Worm (Caenorhabditis elegans): ENCODE results near the gene snr-5.

Gene snr-5

DNA sequence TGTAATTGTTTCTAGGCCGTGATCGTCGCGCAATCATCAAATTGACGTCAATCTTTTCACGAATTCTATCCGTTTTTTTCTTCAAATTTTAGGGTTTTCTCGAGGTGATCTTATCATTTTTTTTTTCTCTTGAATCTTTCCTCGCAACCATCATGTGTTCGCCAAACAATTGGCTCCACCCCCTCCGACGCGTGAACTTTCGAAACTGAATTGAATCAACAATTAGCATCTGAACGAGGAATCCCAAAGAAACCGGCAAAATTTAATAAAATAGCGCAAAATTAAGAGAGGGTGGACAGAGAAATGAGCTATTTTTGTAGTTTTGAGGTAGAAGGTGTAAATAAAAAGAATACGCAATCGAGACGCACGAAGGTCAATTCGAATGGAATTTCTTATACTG lies 10.9 kb downstream of the snr-5 start (continued):
- no peak for TF ChIP-seq ces-1 (GFP tag; optimal IDR thresholded peaks at IDR 0.05)
- peak; percentile 14 for TF ChIP-seq vab-15 (tag; optimal IDR thresholded peaks at IDR 0.05)
- TF ChIP-seq F16B12.6 (tag; optimal IDR thresholded peaks at IDR 0.05): no peak
- no peak for TF ChIP-seq hlh-4 (tag; optimal IDR thresholded peaks at IDR 0.05)
- TF ChIP-seq lin-35 (GFP tag; optimal IDR thresholded peaks at IDR 0.05): no peak
- TF ChIP-seq tlp-1 (tag; optimal IDR thresholded peaks at IDR 0.05): no peak
- TF ChIP-seq ceh-88 (GFP tag; IDR thresholded peaks at IDR 0.05): no peak
- no peak for TF ChIP-seq dpl-1 (GFP tag; optimal IDR thresholded peaks at IDR 0.05)
- TF ChIP-seq efl-1 (optimal IDR thresholded peaks at IDR 0.05): no peak
- TF ChIP-seq efl-1 (GFP tag; optimal IDR thresholded peaks at IDR 0.05 in 1 of 2): no peak
- TF ChIP-seq nhr-12 (tag; optimal IDR thresholded peaks at IDR 0.05): no peak
- no peak for TF ChIP-seq skn-1 (tag; optimal IDR thresholded peaks at IDR 0.05)
- peak; percentile 64 for TF ChIP-seq lin-14 (GFP tag; optimal IDR thresholded peaks at IDR 0.05)
- TF ChIP-seq efl-3 (GFP tag; optimal IDR thresholded peaks at IDR 0.05): no peak
- TF ChIP-seq unc-30 (tag; optimal IDR thresholded peaks at IDR 0.05): no peak
- no peak for TF ChIP-seq ceh-82 (tag; optimal IDR thresholded peaks at IDR 0.05)
- no peak for TF ChIP-seq zip-4 (GFP tag; optimal IDR thresholded peaks at IDR 0.05)
- peak; percentile 8 for TF ChIP-seq snu-23 (GFP tag; optimal IDR thresholded peaks at IDR 0.05)
- TF ChIP-seq nhr-77 (tag; optimal IDR thresholded peaks at IDR 0.05): no peak
- no peak for TF ChIP-seq fkh-10 (GFP tag; optimal IDR thresholded peaks at IDR 0.05)

DNA sequence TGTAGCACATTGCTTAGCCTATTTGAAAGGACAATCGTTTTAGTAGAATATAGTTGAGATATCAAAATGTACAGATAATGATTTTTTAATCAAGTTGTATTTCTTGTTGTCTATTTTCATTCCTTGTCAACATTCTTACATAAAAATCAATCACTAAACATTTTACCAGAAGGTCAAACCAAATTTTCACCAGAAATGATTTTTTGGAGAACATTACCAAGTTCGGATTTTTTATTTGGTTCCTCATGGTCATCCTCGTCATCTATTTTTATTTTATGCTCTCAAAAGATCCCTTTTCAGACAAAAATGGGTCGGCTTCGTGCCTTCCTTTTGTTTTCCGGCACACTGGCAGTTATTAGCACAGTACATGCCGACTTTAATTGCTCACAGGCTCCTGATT lies 11.6 kb downstream of the snr-5 start, which contains the start of gene tyr-1:
Gene tyr-1 (plus strand): TSS at position 301 of the 400 bp plus-strand sequence.
- TF ChIP-seq efl-1 (optimal IDR thresholded peaks at IDR 0.05) (no peak), efl-1 (GFP tag; optimal IDR thresholded peaks at IDR 0.05 in 1 of 2) (peak in 1 of 2 experiments; percentile 17), lir-3 (tag; optimal IDR thresholded peaks at IDR 0.05; ENCODE audit: poor library complexity) (no peak)

DNA sequence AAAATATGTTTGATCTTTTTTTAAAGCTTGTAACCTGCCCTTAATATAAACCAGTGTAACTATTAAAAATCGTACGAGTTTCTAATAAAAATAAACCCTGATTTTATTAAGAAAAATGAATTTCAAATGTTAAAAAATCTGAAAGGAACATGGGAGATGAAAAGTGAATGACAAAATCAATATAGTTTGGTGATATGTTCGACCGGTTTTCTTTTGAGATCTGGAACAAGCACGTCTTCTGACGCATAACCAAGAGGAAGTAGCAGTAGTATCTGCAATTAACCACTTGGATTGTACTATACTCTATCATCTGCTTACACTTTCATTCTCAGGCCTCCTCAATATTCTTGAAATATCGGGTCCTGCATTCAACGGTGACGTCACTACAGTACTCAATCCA lies 15.2 kb downstream of the snr-5 start:
- TF ChIP-seq ama-1 (optimal IDR thresholded peaks at IDR 0.05) (no peak), lin-35 (GFP tag; optimal IDR thresholded peaks at IDR 0.05) (no peak), mab-9 (GFP tag; IDR thresholded peaks at IDR 0.05) (no peak), vab-15 (tag; optimal IDR thresholded peaks at IDR 0.05) (no peak), ceh-88 (GFP tag; IDR thresholded peaks at IDR 0.05) (no peak)

DNA sequence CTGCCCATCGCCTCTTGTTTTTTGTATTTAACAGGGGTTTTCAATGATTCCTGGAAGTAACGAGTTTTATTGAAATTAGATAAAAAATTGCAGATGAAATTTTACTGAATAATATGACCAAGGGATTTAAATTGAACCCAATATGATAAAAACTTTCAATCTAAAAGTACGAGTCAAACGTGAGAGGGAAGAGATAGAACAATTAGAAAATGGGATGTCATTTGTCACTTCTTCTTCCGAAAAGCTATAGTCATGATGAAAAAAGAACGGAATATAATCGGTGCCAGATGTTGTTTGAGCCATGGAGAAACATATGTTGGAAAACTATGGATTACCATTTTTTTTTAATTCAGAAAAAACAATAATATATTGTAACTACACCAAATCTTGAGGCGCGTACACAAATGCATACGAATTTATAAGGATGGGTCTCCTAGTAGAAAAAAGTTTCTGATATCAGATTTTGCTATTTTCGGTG lies 17.0 kb downstream of the snr-5 start, which contains the start of gene sup-18:
Gene sup-18 (minus strand): TSS at position 51 of the 478 bp plus-strand sequence.
- TF ChIP-seq nhr-12 (tag; optimal IDR thresholded peaks at IDR 0.05) (no peak), ceh-63 (GFP tag; optimal IDR thresholded peaks at IDR 0.05) (no peak), snpc-4 (tag; optimal IDR thresholded peaks at IDR 0.05) (no peak), dsc-1 (tag; optimal IDR thresholded peaks at IDR 0.05) (peak; percentile 87), lin-13 (GFP tag; optimal IDR thresholded peaks at IDR 0.05) (no peak), fkh-4 (tag; optimal IDR thresholded peaks at IDR 0.05; ENCODE audit: borderline replicate concordance) (peak; percentile 59), tlp-1 (tag; optimal IDR thresholded peaks at IDR 0.05) (no peak), nhr-19 (GFP tag; conservative IDR thresholded peaks at IDR 0.05) (no peak), aly-2 (tag; optimal IDR thresholded peaks at IDR 0.05) (no peak), fos-1 (tag; optimal IDR thresholded peaks at IDR 0.05) (no peak), lin-35 (GFP tag; optimal IDR thresholded peaks at IDR 0.05) (no peak)

DNA sequence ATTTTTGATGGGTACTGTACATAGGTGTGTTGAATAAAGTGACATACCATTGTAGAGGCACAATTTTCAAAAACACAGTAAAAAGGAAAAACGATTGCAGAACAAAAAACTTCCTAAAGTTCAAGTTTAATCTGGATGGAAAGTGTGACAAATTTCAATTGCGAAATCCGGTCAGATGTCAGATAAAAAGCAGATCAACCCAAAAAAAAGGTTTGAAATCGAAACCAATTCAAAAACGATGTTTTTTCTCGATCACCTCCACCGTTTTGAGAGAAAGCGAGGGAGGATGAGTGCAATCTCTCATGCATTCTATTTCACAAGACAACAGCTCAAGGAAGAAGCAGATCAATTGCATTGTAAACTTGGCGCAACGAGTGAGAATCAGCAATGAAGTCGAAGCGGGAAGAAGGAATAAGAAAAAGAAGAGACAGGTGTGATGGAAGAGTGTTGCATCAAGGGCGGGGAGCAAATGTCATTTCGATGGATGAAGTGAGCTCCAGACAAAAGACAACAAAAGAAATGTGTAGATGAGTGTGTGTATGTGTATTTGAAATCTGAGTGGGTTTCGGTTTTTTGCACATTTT lies 18.4 kb downstream of the snr-5 start:
- TF ChIP-seq Y116A8C.19 (tag; optimal IDR thresholded peaks at IDR 0.05; ENCODE audit: borderline replicate concordance): no peak
- no peak for TF ChIP-seq ceh-8 (GFP tag; optimal IDR thresholded peaks at IDR 0.05)
- no peak for TF ChIP-seq isw-1 (GFP tag; IDR thresholded peaks at IDR 0.05)
- peak; percentile 78 for TF ChIP-seq lin-14 (GFP tag; optimal IDR thresholded peaks at IDR 0.05)
- no peak for TF ChIP-seq nhr-237 (tag; optimal IDR thresholded peaks at IDR 0.05)
- TF ChIP-seq lin-35 (GFP tag; optimal IDR thresholded peaks at IDR 0.05): no peak
- TF ChIP-seq dsc-1 (tag; optimal IDR thresholded peaks at IDR 0.05): peak; percentile 50
- TF ChIP-seq egl-27 (tag; optimal IDR thresholded peaks at IDR 0.05): no peak
- TF ChIP-seq lsy-2 (tag; optimal IDR thresholded peaks at IDR 0.05): peak in 1 of 2 experiments; percentile 54
- no peak for TF ChIP-seq lir-3 (tag; optimal IDR thresholded peaks at IDR 0.05; ENCODE audit: poor library complexity)
- TF ChIP-seq mdl-1 (tag; optimal IDR thresholded peaks at IDR 0.05): no peak
- TF ChIP-seq nhr-71 (tag; optimal IDR thresholded peaks at IDR 0.05): peak; percentile 46
- TF ChIP-seq pqm-1 (tag; optimal IDR thresholded peaks at IDR 0.05): no peak
- TF ChIP-seq tbx-2 (tag; optimal IDR thresholded peaks at IDR 0.05): no peak
- TF ChIP-seq nhr-19 (GFP tag; conservative IDR thresholded peaks at IDR 0.05): peak; percentile 10; the same call in 1 of the 2 replicates
- no peak for TF ChIP-seq efl-1 (optimal IDR thresholded peaks at IDR 0.05)
- TF ChIP-seq efl-1 (GFP tag; optimal IDR thresholded peaks at IDR 0.05 in 1 of 2): peak in 1 of 2 experiments; percentile 61
- TF ChIP-seq alr-1 (tag; optimal IDR thresholded peaks at IDR 0.05; ENCODE audit: borderline replicate concordance): no peak
- no peak for TF ChIP-seq zag-1 (tag; optimal IDR thresholded peaks at IDR 0.05)
- TF ChIP-seq nhr-20 (tag; optimal IDR thresholded peaks at IDR 0.05): peak; percentile 27

All from whole organism, L1 larva.